Fruit fly (Drosophila melanogaster): ENCODE data around the gene Remo.
A peak's percentile ranks its signal among the peaks of the same experiment; 100 is the strongest.

Gene Remo

dm6 chrX:13296405-13297183 lies 8.7 kb downstream of the Remo start, which contains the start of gene CG1622 (continued):
- TF ChIP-seq CG2202 (tag; optimal IDR thresholded peaks at IDR 0.05) (no peak), CG7786 (GFP tag; optimal IDR thresholded peaks at IDR 0.05) (no peak), sisA (GFP tag; IDR thresholded peaks at IDR 0.05) (no peak), CG32772 (GFP tag; IDR thresholded peaks at IDR 0.05) (0 out of 2 replicates have a peak, but pooled peaks have one; percentile 26), B-H1 (GFP tag; IDR thresholded peaks at IDR 0.05) (peak; percentile 25; the same call in 1 of the 3 replicates), az2 (GFP tag; optimal IDR thresholded peaks at IDR 0.05) (peak; percentile 27), Xrp1 (GFP tag; IDR thresholded peaks at IDR 0.05) (peak; percentile 33; the same call in 1 of the 2 replicates), vvl (GFP tag; IDR thresholded peaks at IDR 0.05) (peak; percentile 52; the same call in 1 of the 2 replicates), BEAF-32 (GFP tag; optimal IDR thresholded peaks at IDR 0.05) (peak; percentile 47), jigr1 (GFP tag; IDR thresholded peaks at IDR 0.05) (no peak), E2f1 (GFP tag; IDR thresholded peaks at IDR 0.05) (peak; percentile 38; the same call in 1 of the 2 replicates), bsh (GFP tag; optimal IDR thresholded peaks at IDR 0.05) (peak in 1 of 2 experiments; percentile 16), Dbx (GFP tag; IDR thresholded peaks at IDR 0.05) (peak; percentile 67; the same call in 2 of the 3 replicates), CG9437 (GFP tag; optimal IDR thresholded peaks at IDR 0.05) (peak; percentile 3), gfzf (GFP tag; optimal IDR thresholded peaks at IDR 0.05) (peak; percentile 68), sens (GFP tag) (peak; percentile 70), MESR4 (GFP tag; optimal IDR thresholded peaks at IDR 0.05) (peak; percentile 95), CG6854 (GFP tag; optimal IDR thresholded peaks at IDR 0.05) (no peak), Bteb2 (GFP tag; optimal IDR thresholded peaks at IDR 0.05) (no peak), CG4617 (GFP tag; optimal IDR thresholded peaks at IDR 0.05; ENCODE audit: borderline replicate concordance) (peak; percentile 53), CG7271 (tag; optimal IDR thresholded peaks at IDR 0.05) (no peak), lov (optimal IDR thresholded peaks at IDR 0.05) (no peak), lov (GFP tag; IDR thresholded peaks at IDR 0.05) (0 out of 3 replicates have a peak, but pooled peaks have one; percentile 9), Ptx1 (GFP tag; IDR thresholded peaks at IDR 0.05) (0 out of 2 replicates have a peak, but pooled peaks have one; percentile 7), CG8944 (GFP tag; optimal IDR thresholded peaks at IDR 0.05) (no peak), BtbVII (GFP tag; optimal IDR thresholded peaks at IDR 0.05) (no peak), CG17568 (GFP tag; optimal IDR thresholded peaks at IDR 0.05) (no peak), CG7839 (tag; optimal IDR thresholded peaks at IDR 0.05) (no peak), ssp (GFP tag; IDR thresholded peaks at IDR 0.05) (no peak), CG9727 (GFP tag; optimal IDR thresholded peaks at IDR 0.05) (peak; percentile 42), z (GFP tag; IDR thresholded peaks at IDR 0.05) (no peak), nerfin-1 (tag; optimal IDR thresholded peaks at IDR 0.05) (no peak), CG18599 (GFP tag; optimal IDR thresholded peaks at IDR 0.05) (no peak), nerfin-2 (GFP tag; IDR thresholded peaks at IDR 0.05; ENCODE audit: partially characterized antibody) (no peak), ara (GFP tag; IDR thresholded peaks at IDR 0.05) (no peak), insv (GFP tag; optimal IDR thresholded peaks at IDR 0.05) (peak in 1 of 2 experiments; percentile 80), NFAT (GFP tag; IDR thresholded peaks at IDR 0.05) (peak; percentile 71), sug (tag; optimal IDR thresholded peaks at IDR 0.05) (peak; percentile 51), Dek (tag; optimal IDR thresholded peaks at IDR 0.05) (peak; percentile 21), CG17328 (GFP tag; IDR thresholded peaks at IDR 0.05) (peak; percentile 29; the same call in 1 of the 2 replicates), CoRest (tag; optimal IDR thresholded peaks at IDR 0.05) (peak; percentile 66), vnd (GFP tag; IDR thresholded peaks at IDR 0.05; ENCODE audit: partially characterized antibody) (no peak), lmd (GFP tag; IDR thresholded peaks at IDR 0.05) (peak; percentile 31; the same call in 1 of the 2 replicates), vfl (GFP tag; optimal IDR thresholded peaks at IDR 0.05) (no peak), CG17829 (tag; optimal IDR thresholded peaks at IDR 0.05) (peak; percentile 9), tna (GFP tag; IDR thresholded peaks at IDR 0.05; ENCODE audit: partially characterized antibody) (no peak), ranshi (GFP tag; IDR thresholded peaks at IDR 0.05) (peak; percentile 38; the same call in 1 of the 2 replicates), lilli (GFP tag; optimal IDR thresholded peaks at IDR 0.05) (peak; percentile 21), CG9817 (tag; optimal IDR thresholded peaks at IDR 0.05) (peak; percentile 27)
